Fruit fly (Drosophila melanogaster): ENCODE data around the gene CG9257.
A peak's percentile ranks its signal among the peaks of the same experiment; 100 is the strongest.

The CG9257 gene

DNA sequence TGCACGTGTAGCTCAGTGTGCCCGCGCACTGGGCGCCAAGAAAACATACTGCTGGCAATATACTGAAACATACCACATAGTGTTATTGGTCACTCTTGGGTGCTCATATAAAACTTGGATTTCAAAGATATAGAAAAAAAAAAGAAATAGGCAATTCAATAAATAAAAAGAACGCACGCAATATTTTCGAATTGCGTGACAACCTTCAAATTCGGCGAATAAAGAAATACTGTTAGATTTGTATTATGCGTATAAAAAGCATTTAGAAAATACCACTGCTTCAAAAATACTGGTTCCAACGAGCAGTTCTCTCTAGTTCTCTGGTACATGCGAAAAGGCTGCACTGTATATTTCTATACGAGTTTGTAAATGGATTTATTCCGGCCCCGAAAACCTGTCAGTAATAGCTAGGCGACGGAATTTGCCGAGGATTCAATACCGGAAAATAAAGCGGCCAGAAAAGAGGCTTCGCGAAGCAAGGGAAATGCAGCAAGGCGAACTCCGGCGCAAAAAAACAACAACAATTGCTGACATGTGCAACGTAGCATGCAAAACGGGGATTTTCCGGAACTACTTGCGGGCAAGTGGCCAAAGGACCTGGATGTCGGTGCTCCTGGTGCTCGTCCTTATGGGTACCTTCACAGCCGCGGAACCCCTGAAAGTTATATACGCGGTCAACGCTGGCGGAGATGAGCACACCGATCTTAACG, at the start of gene CG9257 (continued):
- TF ChIP-seq CG9932 (GFP tag; IDR thresholded peaks at IDR 0.05) (0 out of 2 replicates have a peak, but pooled peaks have one; percentile 38), NK7.1 (GFP tag; optimal IDR thresholded peaks at IDR 0.05) (no peak), Dll (GFP tag; IDR thresholded peaks at IDR 0.05; ENCODE audit: partially characterized antibody) (0 out of 4 replicates have a peak, but pooled peaks have one; percentile 30), NFAT (GFP tag; IDR thresholded peaks at IDR 0.05) (0 out of 2 replicates have a peak, but pooled peaks have one; percentile 4), CG4360 (GFP tag; IDR thresholded peaks at IDR 0.05) (peak; percentile 75), Blimp-1 (GFP tag; optimal IDR thresholded peaks at IDR 0.05) (no peak), CG3847 (GFP tag; IDR thresholded peaks at IDR 0.05) (no peak), Sox102F (GFP tag; optimal IDR thresholded peaks at IDR 0.05) (no peak), ham (GFP tag; IDR thresholded peaks at IDR 0.05) (no peak), CG30431 (GFP tag; optimal IDR thresholded peaks at IDR 0.05) (no peak), bbx (GFP tag; IDR thresholded peaks at IDR 0.05; ENCODE audit: partially characterized antibody) (no peak), p53 (GFP tag; optimal IDR thresholded peaks at IDR 0.05) (no peak), zfh2 (GFP tag; optimal IDR thresholded peaks at IDR 0.05) (no peak), corto (GFP tag; optimal IDR thresholded peaks at IDR 0.05) (no peak), Ada2b (GFP tag; IDR thresholded peaks at IDR 0.05) (no peak), bab2 (GFP tag; optimal IDR thresholded peaks at IDR 0.05) (peak; percentile 6), pan (optimal IDR thresholded peaks at IDR 0.05) (no peak), pan (GFP tag; optimal IDR thresholded peaks at IDR 0.05 in 1 of 2, IDR thresholded peaks at IDR 0.05 in 1 of 2) (no peak), disco-r (GFP tag; optimal IDR thresholded peaks at IDR 0.05) (no peak), CG13123 (GFP tag; optimal IDR thresholded peaks at IDR 0.05) (no peak), CG16815 (GFP tag; optimal IDR thresholded peaks at IDR 0.05) (no peak), nom (GFP tag; optimal IDR thresholded peaks at IDR 0.05) (no peak), Hmx (GFP tag; optimal IDR thresholded peaks at IDR 0.05) (no peak), Xbp1 (GFP tag; optimal IDR thresholded peaks at IDR 0.05) (peak; percentile 26), dm (GFP tag; optimal IDR thresholded peaks at IDR 0.05) (peak; percentile 97), stc (GFP tag; IDR thresholded peaks at IDR 0.05) (no peak), CG13624 (GFP tag; optimal IDR thresholded peaks at IDR 0.05) (no peak), Sin3A (optimal IDR thresholded peaks at IDR 0.05) (peak; percentile 61), fd3F (GFP tag; optimal IDR thresholded peaks at IDR 0.05) (no peak), CG10267 (tag; optimal IDR thresholded peaks at IDR 0.05) (peak; percentile 46), CG3838 (GFP tag; optimal IDR thresholded peaks at IDR 0.05) (no peak), ind (GFP tag; optimal IDR thresholded peaks at IDR 0.05) (no peak), CG15269 (tag; optimal IDR thresholded peaks at IDR 0.05) (no peak), repo (GFP tag; optimal IDR thresholded peaks at IDR 0.05) (no peak), B-H2 (GFP tag; optimal IDR thresholded peaks at IDR 0.05) (peak; percentile 0), grau (tag; optimal IDR thresholded peaks at IDR 0.05) (peak; percentile 90), inv (GFP tag; IDR thresholded peaks at IDR 0.05; ENCODE audit: partially characterized antibody) (no peak), gro (GFP tag; optimal IDR thresholded peaks at IDR 0.05) (peak; percentile 34), CG7987 (GFP tag; optimal IDR thresholded peaks at IDR 0.05) (no peak), YL-1 (GFP tag; optimal IDR thresholded peaks at IDR 0.05) (peak; percentile 87), zen2 (GFP tag; IDR thresholded peaks at IDR 0.05; ENCODE audit: partially characterized antibody) (no peak), Hmr (GFP tag; optimal IDR thresholded peaks at IDR 0.05) (peak; percentile 38), CG7928 (GFP tag; optimal IDR thresholded peaks at IDR 0.05) (no peak), CG6765 (GFP tag; optimal IDR thresholded peaks at IDR 0.05) (no peak), CG8359 (GFP tag; optimal IDR thresholded peaks at IDR 0.05; ENCODE audit: borderline replicate concordance) (no peak), ATbp (GFP tag; optimal IDR thresholded peaks at IDR 0.05) (no peak), sna (GFP tag; IDR thresholded peaks at IDR 0.05; ENCODE audit: partially characterized antibody) (0 out of 2 replicates have a peak, but pooled peaks have one; percentile 31), CG4617 (GFP tag; optimal IDR thresholded peaks at IDR 0.05; ENCODE audit: borderline replicate concordance) (peak; percentile 48), Nf-YC (tag; optimal IDR thresholded peaks at IDR 0.05) (no peak)

Data from whole organism, embryonic.